Fruit fly (Drosophila melanogaster) whole organism, embryonic: Measurements from ENCODE around the gene UGP.

Source experiments
- Asciz ChIP-seq: fragments of 200-800 bp; sonication (Bioruptor generic); optimal IDR thresholded peaks from 2 replicates; lab custom pipeline; 2017; ENCODE audit warnings: missing biosample characterization, mild to moderate bottlenecking, missing genetic modification characterization, missing genetic modification reagents
- B-H2 ChIP-seq: fragments of 200-800 bp; sonication (Bioruptor generic); optimal IDR thresholded peaks from 2 replicates; lab custom pipeline; 2018; ENCODE audit warnings: missing biosample characterization, mild to moderate bottlenecking, missing genetic modification characterization
- CG11456 ChIP-seq: fragments of 200-800 bp; sonication (Bioruptor generic); IDR thresholded peaks from 3 replicates; pipeline ENCODE4 v1.3.6; 2022; ENCODE audit warnings: missing biosample characterization, missing genetic modification characterization
- CG12219 ChIP-seq: fragments of 200-800 bp; sonication (Bioruptor generic); optimal IDR thresholded peaks from 3 replicates; lab custom pipeline; 2018; ENCODE audit warnings: missing biosample characterization, mild to moderate bottlenecking, missing genetic modification characterization
- CG12299 ChIP-seq: fragments of 200-800 bp; sonication (Bioruptor generic); optimal IDR thresholded peaks from 2 replicates; lab custom pipeline; 2018; ENCODE audit warnings: missing biosample characterization, mild to moderate bottlenecking, missing genetic modification characterization
- CG13775 ChIP-seq: fragments of 200-800 bp; sonication (Bioruptor generic); optimal IDR thresholded peaks from 3 replicates; lab custom pipeline; 2017; ENCODE audit warnings: missing biosample characterization, mild to moderate bottlenecking, missing genetic modification characterization
- CG13894 ChIP-seq: fragments of 200-800 bp; sonication (Bioruptor generic); optimal IDR thresholded peaks from 3 replicates; lab custom pipeline; 2018; ENCODE audit warnings: missing biosample characterization, mild to moderate bottlenecking, missing genetic modification characterization, moderate library complexity
- CG15514 ChIP-seq: fragments of 200-800 bp; sonication (Bioruptor generic); optimal IDR thresholded peaks from 3 replicates; lab custom pipeline; 2017; ENCODE audit warnings: missing biosample characterization, missing genetic modification characterization, mild to moderate bottlenecking, moderate library complexity, missing genetic modification reagents
- CG17361 ChIP-seq: fragments of 200-800 bp; sonication (Bioruptor generic); IDR thresholded peaks from 3 replicates; pipeline ENCODE4 v1.3.6; 2022; ENCODE audit warnings: missing biosample characterization, missing genetic modification characterization
- CG17829 ChIP-seq: fragments of 200-800 bp; optimal IDR thresholded peaks from 2 replicates; lab custom pipeline; 2019; ENCODE audit warnings: missing biosample characterization, mild to moderate bottlenecking, missing genetic modification characterization, moderate library complexity
- CG2889 ChIP-seq: fragments of 200-800 bp; sonication (Bioruptor generic); IDR thresholded peaks from 3 replicates; pipeline ENCODE4 v1.3.6; 2022; ENCODE audit warnings: missing biosample characterization, missing genetic modification characterization
- CG32767 ChIP-seq: fragments of 200-800 bp; sonication (Bioruptor generic); IDR thresholded peaks from 2 replicates; pipeline ENCODE4 v1.3.6; 2022; ENCODE audit warnings: missing biosample characterization, missing genetic modification characterization
- CG42726 ChIP-seq: fragments of 200-800 bp; sonication (Bioruptor generic); IDR thresholded peaks from 2 replicates; pipeline ENCODE4 v1.3.6; 2022; ENCODE audit warnings: missing biosample characterization, missing genetic modification characterization; ENCODE audit not compliant: partially characterized antibody
- CG6654 ChIP-seq: fragments of 200-800 bp; sonication (Bioruptor generic); optimal IDR thresholded peaks from 2 replicates; lab custom pipeline; 2017; ENCODE audit warnings: missing biosample characterization, mild to moderate bottlenecking, missing genetic modification characterization
- CG6689 ChIP-seq: fragments of 200-800 bp; sonication (Bioruptor generic); IDR thresholded peaks from 2 replicates; pipeline ENCODE4 v1.3.6; 2022; ENCODE audit warnings: missing biosample characterization, missing genetic modification characterization
- CkIIα-i1 ChIP-seq: fragments of 200-800 bp; sonication (Bioruptor generic); IDR thresholded peaks from 2 replicates; pipeline ENCODE4 v1.3.6; 2022; ENCODE audit warnings: missing biosample characterization, missing genetic modification characterization
- Dip3 ChIP-seq: fragments of 200-800 bp; sonication (Bioruptor generic); optimal IDR thresholded peaks from 3 replicates; lab custom pipeline; 2016; ENCODE audit warnings: missing biosample characterization, missing genetic modification characterization
- Doc2 ChIP-seq: fragments of 200-800 bp; sonication (Bioruptor generic); IDR thresholded peaks from 2 replicates; pipeline ENCODE4 v1.3.6; 2022; ENCODE audit warnings: missing biosample characterization, missing genetic modification characterization
- Dp ChIP-seq: fragments of 200-800 bp; sonication (Bioruptor generic); optimal IDR thresholded peaks from 2 replicates; lab custom pipeline; 2018; ENCODE audit warnings: missing biosample characterization, mild to moderate bottlenecking, missing genetic modification characterization, moderate library complexity
- Fer3 ChIP-seq: fragments of 200-800 bp; sonication (Bioruptor generic); optimal IDR thresholded peaks from 2 replicates; lab custom pipeline; 2018; ENCODE audit warnings: missing biosample characterization, mild to moderate bottlenecking, missing genetic modification characterization, moderate library complexity
- Gug ChIP-seq: fragments of 200-800 bp; sonication (Bioruptor generic); IDR thresholded peaks from 4 replicates; pipeline ENCODE4 v1.3.6; 2022; ENCODE audit warnings: missing biosample characterization, missing genetic modification characterization
- H2.0 ChIP-seq: fragments of 200-800 bp; sonication (Bioruptor generic); IDR thresholded peaks from 2 replicates; pipeline ENCODE4 v1.3.6; 2022; ENCODE audit warnings: missing biosample characterization, missing genetic modification characterization
- HHEX ChIP-seq: fragments of 200-800 bp; sonication (Bioruptor generic); optimal IDR thresholded peaks from 3 replicates; lab custom pipeline; 2017; ENCODE audit warnings: missing biosample characterization, mild to moderate bottlenecking, missing genetic modification characterization, missing genetic modification reagents
- Hr3 ChIP-seq: fragments of 200-800 bp; sonication (Bioruptor generic); optimal IDR thresholded peaks from 3 replicates; lab custom pipeline; 2016; ENCODE audit warnings: missing biosample characterization, missing genetic modification characterization
- MBD-R2 ChIP-seq: fragments of 200-800 bp; sonication (Bioruptor generic); IDR thresholded peaks from 2 replicates; pipeline ENCODE4 v1.3.6; 2022; ENCODE audit warnings: missing biosample characterization, missing genetic modification characterization
- Mad ChIP-seq: fragments of 200-800 bp; sonication (Bioruptor generic); optimal IDR thresholded peaks from 2 replicates; lab custom pipeline; 2016; ENCODE audit warnings: missing biosample characterization, missing genetic modification characterization
- NK7.1 ChIP-seq: fragments of 200-800 bp; sonication (Bioruptor generic); optimal IDR thresholded peaks from 3 replicates; lab custom pipeline; 2016; ENCODE audit warnings: missing biosample characterization, missing genetic modification characterization
- PHDP ChIP-seq: fragments of 200-800 bp; sonication (Bioruptor generic); optimal IDR thresholded peaks from 3 replicates; lab custom pipeline; 2018; ENCODE audit warnings: missing biosample characterization, mild to moderate bottlenecking, missing genetic modification characterization, moderate library complexity
- Pdp1 ChIP-seq, 2 experiments: fragments of 200-800 bp; sonication (Bioruptor generic); optimal IDR thresholded peaks; 3 replicates each; lab custom pipeline; 2016; ENCODE audit warnings: missing biosample characterization in 2 of 2, missing genetic modification characterization in 2 of 2, mild to moderate bottlenecking in 1 of 2, moderate library complexity in 1 of 2
- Spps ChIP-seq: fragments of 200-800 bp; sonication (Bioruptor generic); optimal IDR thresholded peaks from 2 replicates; lab custom pipeline; 2018; ENCODE audit warnings: missing biosample characterization, mild to moderate bottlenecking, missing genetic modification characterization
- Sry-β ChIP-seq: fragments of 200-800 bp; sonication (Bioruptor generic); optimal IDR thresholded peaks from 2 replicates; lab custom pipeline; 2018; ENCODE audit warnings: missing biosample characterization, mild to moderate bottlenecking, missing genetic modification characterization, moderate library complexity
- TFAM ChIP-seq: fragments of 200-800 bp; sonication (Bioruptor generic); optimal IDR thresholded peaks from 2 replicates; lab custom pipeline; 2017; ENCODE audit warnings: missing biosample characterization, missing genetic modification characterization, inconsistent platforms
- Tbp ChIP-seq: fragments of >200 bp; optimal IDR thresholded peaks from 2 replicates; lab custom pipeline; 2018; ENCODE audit warnings: missing biosample characterization, missing genetic modification characterization
- Xrp1 ChIP-seq: fragments of 200-800 bp; sonication (Bioruptor generic); IDR thresholded peaks from 2 replicates; pipeline ENCODE4 v1.3.6; 2022; ENCODE audit warnings: missing biosample characterization, missing genetic modification characterization
- cas ChIP-seq: fragments of 200-800 bp; sonication (Bioruptor generic); IDR thresholded peaks from 2 replicates; pipeline ENCODE4 v1.3.6; 2022; ENCODE audit warnings: missing biosample characterization, missing genetic modification characterization
- croc ChIP-seq: fragments of 200-800 bp; sonication (Bioruptor generic); conservative IDR thresholded peaks from 3 replicates; pipeline ENCODE4 v1.3.6; 2022; ENCODE audit warnings: missing biosample characterization, missing genetic modification characterization
- crp ChIP-seq, 2 experiments: fragments of 200-800 bp; sonication (Bioruptor generic); optimal IDR thresholded peaks; 2 replicates in 1 of 2; 3 replicates in 1 of 2; lab custom pipeline; 2017; ENCODE audit warnings: missing biosample characterization in 2 of 2, missing genetic modification characterization in 2 of 2, mild to moderate bottlenecking in 1 of 2, moderate library complexity in 1 of 2
- emc ChIP-seq: fragments of 200-800 bp; sonication (Bioruptor generic); optimal IDR thresholded peaks from 2 replicates; lab custom pipeline; 2016; ENCODE audit warnings: missing biosample characterization, missing genetic modification characterization
- ems ChIP-seq: fragments of 200-800 bp; sonication (Bioruptor generic); optimal IDR thresholded peaks from 3 replicates; lab custom pipeline; 2016; ENCODE audit warnings: missing biosample characterization, missing genetic modification characterization
- esg ChIP-seq: fragments of 200-800 bp; sonication (Bioruptor generic); conservative IDR thresholded peaks from 2 replicates; pipeline ENCODE4 v1.3.6; 2022; ENCODE audit warnings: missing biosample characterization, missing genetic modification characterization
- fd102C ChIP-seq: fragments of 200-800 bp; sonication (Bioruptor generic); optimal IDR thresholded peaks from 2 replicates; lab custom pipeline; 2018; ENCODE audit warnings: missing biosample characterization, mild to moderate bottlenecking, missing genetic modification characterization, moderate library complexity
- gro ChIP-seq: fragments of 200-800 bp; sonication (Bioruptor generic); optimal IDR thresholded peaks from 2 replicates; lab custom pipeline; 2016; ENCODE audit warnings: missing biosample characterization, missing genetic modification characterization
- lmd ChIP-seq: fragments of 200-800 bp; sonication (Bioruptor generic); IDR thresholded peaks from 2 replicates; pipeline ENCODE4 v1.3.6; 2022; ENCODE audit warnings: missing biosample characterization, missing genetic modification characterization
- so ChIP-seq: fragments of 200-800 bp; sonication (Bioruptor generic); IDR thresholded peaks from 3 replicates; pipeline ENCODE4 v1.3.6; 2022; ENCODE audit warnings: missing biosample characterization, missing genetic modification characterization
- trh ChIP-seq: fragments of 200-800 bp; sonication (Bioruptor generic); optimal IDR thresholded peaks from 2 replicates; lab custom pipeline; 2016; ENCODE audit warnings: missing biosample characterization, missing genetic modification characterization
- tup ChIP-seq: fragments of 200-800 bp; sonication (Bioruptor generic); optimal IDR thresholded peaks from 2 replicates; lab custom pipeline; 2016; ENCODE audit warnings: missing biosample characterization, mild to moderate bottlenecking, missing genetic modification characterization, moderate library complexity
- unc-4 ChIP-seq: fragments of 200-800 bp; sonication (Bioruptor generic); IDR thresholded peaks from 2 replicates; pipeline ENCODE4 v1.3.6; 2022; ENCODE audit warnings: missing biosample characterization, missing genetic modification characterization; ENCODE audit not compliant: partially characterized antibody
- unpg ChIP-seq: fragments of 200-800 bp; sonication (Bioruptor generic); optimal IDR thresholded peaks from 3 replicates; lab custom pipeline; 2018; ENCODE audit warnings: missing biosample characterization, mild to moderate bottlenecking, missing genetic modification characterization, moderate library complexity
- yki ChIP-seq: fragments of >200 bp; optimal IDR thresholded peaks from 3 replicates; lab custom pipeline; 2018

Gene UGP

dm6 chr3L:9377198-9378035 is 18.7 kb upstream of the UGP start, which contains the start of gene Hsp26 (continued):
- peak; percentile 63 for TF ChIP-seq CG12299 (tag; lab: Kevin White, UChicago)
- TF ChIP-seq esg: peak; percentile 77
- TF ChIP-seq so (GFP tag; lab: Robert Waterston, UW): peak; percentile 92
- TF ChIP-seq CG12219: peak; percentile 79
- peak; percentile 74 for TF ChIP-seq Asciz (GFP tag; lab: Kevin White, UChicago)
- peak; percentile 38 for TF ChIP-seq CG6654 (GFP tag; lab: Kevin White, UChicago)
- TF ChIP-seq MBD-R2 (GFP tag; lab: Robert Waterston, UW): peak; percentile 42; the same call in 1 of the 2 replicates
- no peak for TF ChIP-seq TFAM (GFP tag; lab: Kevin White, UChicago)
- peak; percentile 65 for TF ChIP-seq Fer3 (tag; lab: Kevin White, UChicago)
- no peak for TF ChIP-seq Doc2
- 0 out of 2 replicates have a peak, but pooled peaks have one; percentile 17 for TF ChIP-seq unc-4 (GFP tag; lab: Robert Waterston, UW)
- TF ChIP-seq CG11456 (GFP tag; lab: Robert Waterston, UW): peak; percentile 61; the same call in 1 of the 3 replicates
- peak; percentile 72 for TF ChIP-seq HHEX (GFP tag; lab: Kevin White, UChicago)
- peak; percentile 43; the same call in 2 of the 4 replicates for TF ChIP-seq Gug
- peak; percentile 10 for TF ChIP-seq yki (lab: Kevin White, UChicago)
- peak; percentile 48 for TF ChIP-seq trh (GFP tag; lab: Kevin White, UChicago)
- peak; percentile 91 for TF ChIP-seq Xrp1
- TF ChIP-seq CG42726 (GFP tag; lab: Robert Waterston, UW): no peak
- peak; percentile 73 for TF ChIP-seq CG13775 (GFP tag; lab: Kevin White, UChicago)
- peak; percentile 45 for TF ChIP-seq tup (GFP tag; lab: Kevin White, UChicago)
- TF ChIP-seq fd102C (GFP tag; lab: Kevin White, UChicago): peak; percentile 27
- peak; percentile 81 for TF ChIP-seq Dip3 (GFP tag; lab: Kevin White, UChicago)
- no peak for TF ChIP-seq CkIIα-i1 (GFP tag; lab: Robert Waterston, UW)
- peak; percentile 55 for TF ChIP-seq emc (GFP tag; lab: Kevin White, UChicago)
- peak; percentile 63; the same call in 2 of the 3 replicates for TF ChIP-seq CG2889 (GFP tag; lab: Robert Waterston, UW)
- TF ChIP-seq Tbp (GFP tag; lab: Kevin White, UChicago): no peak
- peak; percentile 80 for TF ChIP-seq Hr3
- peak; percentile 49; the same call in 1 of the 2 replicates for TF ChIP-seq cas (GFP tag; lab: Robert Waterston, UW)
- TF ChIP-seq PHDP (tag; lab: Kevin White, UChicago): peak; percentile 90
- peak; percentile 84 for TF ChIP-seq CG17361 (GFP tag; lab: Robert Waterston, UW)
- no peak for TF ChIP-seq Sry-β
- TF ChIP-seq H2.0 (GFP tag; lab: Robert Waterston, UW): peak; percentile 79
- TF ChIP-seq unpg (GFP tag; lab: Kevin White, UChicago): peak; percentile 91
- peak; percentile 61 for TF ChIP-seq Mad (GFP tag; lab: Kevin White, UChicago)
- TF ChIP-seq CG32767 (GFP tag; lab: Robert Waterston, UW): peak; percentile 86
- TF ChIP-seq gro (GFP tag; lab: Kevin White, UChicago): peak; percentile 80
- TF ChIP-seq crp (GFP tag; optimal IDR thresholded peaks at IDR 0.05; lab: Kevin White, UChicago): peak; percentile 8 to 31
- peak; percentile 83 for TF ChIP-seq CG6689 (GFP tag; lab: Robert Waterston, UW)
- TF ChIP-seq NK7.1 (GFP tag; lab: Kevin White, UChicago): peak; percentile 70
- TF ChIP-seq CG15514 (GFP tag; lab: Kevin White, UChicago): peak; percentile 54
- TF ChIP-seq ems: peak; percentile 82
- peak; percentile 89 for TF ChIP-seq CG17829 (tag; lab: Kevin White, UChicago)
- TF ChIP-seq lmd (GFP tag; lab: Robert Waterston, UW): peak; percentile 77
- TF ChIP-seq croc (GFP tag; lab: Robert Waterston, UW): peak; percentile 55; the same call in 2 of the 3 replicates
- peak; percentile 59 for TF ChIP-seq Spps (tag; lab: Kevin White, UChicago)
- peak; percentile 49 for TF ChIP-seq B-H2
- TF ChIP-seq CG13894: peak; percentile 19
- TF ChIP-seq Pdp1 (GFP tag; optimal IDR thresholded peaks at IDR 0.05; lab: Kevin White, UChicago): peak; percentile 75 to 82
- TF ChIP-seq Dp (GFP tag; lab: Kevin White, UChicago): no peak
